Worm (Caenorhabditis elegans) whole organism, L2 larva: ENCODE measurements around the gene col-145.

Experiments
- C34F6.9 ChIP-seq: fragments of 150-350 bp; optimal IDR thresholded peaks from 2 replicates; lab custom pipeline; 2014; ENCODE audit warnings: missing biosample characterization, missing genetic modification characterization
- F13H6.1 ChIP-seq: sonication (generic microtip); optimal IDR thresholded peaks from 2 replicates; lab custom pipeline; 2016; ENCODE audit warnings: missing genetic modification characterization, missing compliant biosample characterization
- R02D3.7 ChIP-seq: fragments of 150-350 bp; optimal IDR thresholded peaks from 2 replicates; lab custom pipeline; 2014; ENCODE audit warnings: missing biosample characterization, missing genetic modification characterization
- Y55F3AM.14 ChIP-seq: fragments of 200-800 bp; sonication (Bioruptor generic); optimal IDR thresholded peaks from 2 replicates; lab custom pipeline; 2018; ENCODE audit warnings: mild to moderate bottlenecking, missing genetic modification characterization, missing compliant biosample characterization
- alr-1 ChIP-seq: fragments of 150-350 bp; optimal IDR thresholded peaks from 2 replicates; lab custom pipeline; 2014; ENCODE audit warnings: missing biosample characterization, missing genetic modification characterization
- aly-2 ChIP-seq: fragments of 150-350 bp; optimal IDR thresholded peaks from 2 replicates; lab custom pipeline; 2014; ENCODE audit warnings: missing biosample characterization, missing genetic modification characterization
- blmp-1 ChIP-seq: sonication (generic microtip); optimal IDR thresholded peaks from 2 replicates; lab custom pipeline; 2017; ENCODE audit warnings: missing genetic modification characterization, mild to moderate bottlenecking, missing compliant biosample characterization, antibody characterized with exemption, moderate library complexity; ENCODE audit not compliant: insufficient read depth
- ceh-16 ChIP-seq: fragments of 150-350 bp; optimal IDR thresholded peaks from 2 replicates; lab custom pipeline; 2014; ENCODE audit warnings: missing biosample characterization, missing genetic modification characterization
- ceh-82 ChIP-seq: fragments of 150-350 bp; optimal IDR thresholded peaks from 2 replicates; lab custom pipeline; 2014; ENCODE audit warnings: missing biosample characterization, missing genetic modification characterization
- crh-2 ChIP-seq: sonication (generic microtip); optimal IDR thresholded peaks from 2 replicates; lab custom pipeline; 2017; ENCODE audit warnings: missing biosample characterization, missing genetic modification characterization
- egl-27 ChIP-seq: sonication (generic microtip); optimal IDR thresholded peaks from 3 replicates; lab custom pipeline; 2017; ENCODE audit warnings: missing biosample characterization, missing genetic modification reagents, missing genetic modification characterization
- elt-1 ChIP-seq: fragments of 150-350 bp; optimal IDR thresholded peaks from 2 replicates; lab custom pipeline; 2014; ENCODE audit warnings: missing biosample characterization, missing genetic modification characterization
- elt-3 ChIP-seq: sonication (generic microtip); optimal IDR thresholded peaks from 2 replicates; lab custom pipeline; 2017; ENCODE audit warnings: missing biosample characterization, missing genetic modification characterization
- fos-1 ChIP-seq: fragments of 150-350 bp; optimal IDR thresholded peaks from 2 replicates; lab custom pipeline; 2014; ENCODE audit warnings: missing biosample characterization, missing genetic modification characterization
- gmeb-1 ChIP-seq: fragments of 150-350 bp; optimal IDR thresholded peaks from 2 replicates; lab custom pipeline; 2014; ENCODE audit warnings: missing biosample characterization, missing genetic modification characterization
- lin-13 ChIP-seq: fragments of 150-350 bp; optimal IDR thresholded peaks from 2 replicates; lab custom pipeline; 2014; ENCODE audit warnings: missing biosample characterization, missing genetic modification reagents, missing genetic modification characterization
- lsy-2 ChIP-seq, 2 experiments: fragments of 150-350 bp in 1 of 2; sonication (generic microtip) in 1 of 2; optimal IDR thresholded peaks; 2 replicates each; lab custom pipeline; 2014 to 2017; ENCODE audit warnings: missing biosample characterization in 2 of 2, missing genetic modification characterization in 2 of 2
- mab-5 ChIP-seq: fragments of 150-350 bp; optimal IDR thresholded peaks from 2 replicates; lab custom pipeline; 2014; ENCODE audit warnings: missing biosample characterization, missing genetic modification characterization
- mdl-1 ChIP-seq, 2 experiments: fragments of 150-350 bp in 1 of 2; sonication (generic microtip) in 1 of 2; optimal IDR thresholded peaks; 2 replicates each; lab custom pipeline; 2017; ENCODE audit warnings: missing biosample characterization in 2 of 2, missing genetic modification characterization in 2 of 2
- nhr-11 ChIP-seq: fragments of 150-350 bp; optimal IDR thresholded peaks from 2 replicates; lab custom pipeline; 2014; ENCODE audit warnings: missing biosample characterization, missing genetic modification characterization
- nhr-12 ChIP-seq: fragments of 150-350 bp; optimal IDR thresholded peaks from 2 replicates; lab custom pipeline; 2014; ENCODE audit warnings: missing biosample characterization, missing genetic modification characterization
- nhr-129 ChIP-seq: fragments of 150-350 bp; optimal IDR thresholded peaks from 2 replicates; lab custom pipeline; 2014; ENCODE audit warnings: missing biosample characterization, missing genetic modification characterization
- nhr-21 ChIP-seq: fragments of 150-350 bp; optimal IDR thresholded peaks from 2 replicates; lab custom pipeline; 2014; ENCODE audit warnings: missing biosample characterization, missing genetic modification characterization
- nhr-6 ChIP-seq: fragments of 150-350 bp; optimal IDR thresholded peaks from 2 replicates; lab custom pipeline; 2014; ENCODE audit warnings: missing biosample characterization, missing genetic modification characterization
- sma-3 ChIP-seq: sonication (generic microtip); optimal IDR thresholded peaks from 2 replicates; lab custom pipeline; 2016; ENCODE audit warnings: missing genetic modification reagents, missing genetic modification characterization, missing compliant biosample characterization
- sma-9 ChIP-seq, 2 experiments: fragments of 150-350 bp in 1 of 2; sonication (generic microtip) in 1 of 2; optimal IDR thresholded peaks; 2 replicates each; lab custom pipeline; 2014 to 2016; ENCODE audit warnings: missing genetic modification characterization in 2 of 2, mild to moderate bottlenecking in 1 of 2, missing biosample characterization in 1 of 2, missing compliant biosample characterization in 1 of 2, missing genetic modification reagents in 1 of 2, moderate library complexity in 1 of 2
- snpc-4 ChIP-seq: fragments of 150-350 bp; optimal IDR thresholded peaks from 2 replicates; lab custom pipeline; 2014; ENCODE audit warnings: missing biosample characterization, missing genetic modification characterization
- unc-39 ChIP-seq: fragments of 150-350 bp; optimal IDR thresholded peaks from 2 replicates; lab custom pipeline; 2014; ENCODE audit warnings: missing biosample characterization, missing genetic modification characterization
- unc-55 ChIP-seq: fragments of 150-350 bp; sonication (generic microtip); optimal IDR thresholded peaks from 3 replicates; lab custom pipeline; 2014; ENCODE audit warnings: missing biosample characterization, missing genetic modification reagents, missing genetic modification characterization
- unc-62 ChIP-seq: fragments of 150-350 bp; optimal IDR thresholded peaks from 2 replicates; lab custom pipeline; 2014; ENCODE audit warnings: missing biosample characterization, missing genetic modification reagents, missing genetic modification characterization
- zag-1 ChIP-seq: fragments of 150-350 bp; optimal IDR thresholded peaks from 2 replicates; lab custom pipeline; 2014; ENCODE audit warnings: missing biosample characterization, missing genetic modification characterization
- ztf-1 ChIP-seq: fragments of 200-800 bp; sonication (Bioruptor generic); conservative IDR thresholded peaks from 2 replicates; pipeline ENCODE4 v1.3.6; 2022; ENCODE audit warnings: missing genetic modification characterization, missing compliant biosample characterization
- ztf-4 ChIP-seq: fragments of 150-350 bp; optimal IDR thresholded peaks from 2 replicates; lab custom pipeline; 2014; ENCODE audit warnings: missing biosample characterization, missing genetic modification characterization

The col-145 gene

ce11 chrV:9162955-9163468 is at the start of gene col-145:
Gene col-145, minus strand, starts transcription at chrV:9163005.
- TF ChIP-seq blmp-1 (tag; lab: Kevin White, UChicago), result peak; percentile 62
- no peak for TF ChIP-seq zag-1 (tag; lab: Kevin White, UChicago)
- TF ChIP-seq, all 48 proteins: peak for 1

ce11 chrV:9212499-9212898 is 49.7 kb upstream of the col-145 start:
- TF ChIP-seq ceh-16 (tag; lab: Kevin White, UChicago), result no peak
- TF ChIP-seq sma-9 (GFP tag; optimal IDR thresholded peaks at IDR 0.05; lab: Kevin White, UChicago), result peak; percentile 51
- TF ChIP-seq sma-9 (tag; optimal IDR thresholded peaks at IDR 0.05; lab: Kevin White, UChicago), result no peak
- peak in 1 of 2 experiments; percentile 82 for TF ChIP-seq lsy-2 (tag; optimal IDR thresholded peaks at IDR 0.05; lab: Kevin White, UChicago)
- TF ChIP-seq nhr-11 (tag; lab: Kevin White, UChicago), result no peak
- TF ChIP-seq crh-2, result peak; percentile 77
- TF ChIP-seq Y55F3AM.14 (GFP tag; lab: Kevin White, UChicago), result no peak
- TF ChIP-seq unc-55 (GFP tag; lab: Kevin White, UChicago), result peak; percentile 91
- peak; percentile 21 for TF ChIP-seq F13H6.1 (tag; lab: Kevin White, UChicago)
- TF ChIP-seq nhr-12 (tag; lab: Kevin White, UChicago), result no peak
- TF ChIP-seq unc-62 (GFP tag; lab: Kevin White, UChicago), result no peak
- peak; percentile 92 for TF ChIP-seq fos-1
- peak; percentile 18 for TF ChIP-seq snpc-4 (tag; lab: Kevin White, UChicago)
- TF ChIP-seq sma-3 (GFP tag; lab: Kevin White, UChicago), result peak; percentile 16
- TF ChIP-seq mdl-1 (tag; optimal IDR thresholded peaks at IDR 0.05; lab: Kevin White, UChicago), result peak in 1 of 2 experiments; percentile 27
- peak; percentile 55 for TF ChIP-seq lin-13
- no peak for TF ChIP-seq aly-2 (tag; lab: Kevin White, UChicago)
- TF ChIP-seq nhr-129, result peak; percentile 80
- TF ChIP-seq blmp-1 (tag; lab: Kevin White, UChicago), result no peak
- TF ChIP-seq nhr-21 (tag; lab: Kevin White, UChicago), result peak; percentile 30
- TF ChIP-seq nhr-6, result peak; percentile 29
- peak; percentile 47 for TF ChIP-seq gmeb-1
- TF ChIP-seq C34F6.9, result peak; percentile 89

ce11 chrV:9208878-9209277 is 46.1 kb upstream of the col-145 start:
- peak; percentile 12 for TF ChIP-seq C34F6.9
- TF ChIP-seq F13H6.1 (tag; lab: Kevin White, UChicago), result peak; percentile 18
- peak; percentile 48 for TF ChIP-seq unc-55 (GFP tag; lab: Kevin White, UChicago)
- no peak for TF ChIP-seq aly-2 (tag; lab: Kevin White, UChicago)
- TF ChIP-seq R02D3.7 (tag; lab: Kevin White, UChicago), result no peak
- no peak for TF ChIP-seq elt-1 (tag; lab: Kevin White, UChicago)

- TF ChIP-seq elt-1 (tag; lab: Kevin White, UChicago) (no peak), ztf-1 (GFP tag; lab: Robert Waterston, UW) (no peak), gmeb-1 (no peak), lin-13 (no peak), blmp-1 (tag; lab: Kevin White, UChicago) (no peak), unc-39 (tag; lab: Kevin White, UChicago) (no peak), egl-27 (tag; lab: Kevin White, UChicago) (no peak), elt-3 (tag; lab: Kevin White, UChicago) (no peak), ceh-82 (no peak), unc-62 (GFP tag; lab: Kevin White, UChicago) (no peak), mab-5 (tag; lab: Kevin White, UChicago) (no peak), alr-1 (tag; lab: Kevin White, UChicago) (no peak)
Observed at ce11 chrV:9207377-9207776, 44.6 kb upstream of the col-145 start, which contains the start of gene inx-10. Gene inx-10, minus strand, starts transcription at chrV:9207477.

- TF ChIP-seq elt-3 (tag; lab: Kevin White, UChicago) (no peak), fos-1 (peak; percentile 79), zag-1 (tag; lab: Kevin White, UChicago) (no peak), sma-9 (GFP tag; optimal IDR thresholded peaks at IDR 0.05; lab: Kevin White, UChicago) (peak; percentile 49), sma-9 (tag; optimal IDR thresholded peaks at IDR 0.05; lab: Kevin White, UChicago) (no peak), nhr-12 (tag; lab: Kevin White, UChicago) (no peak), ztf-4 (no peak), mab-5 (tag; lab: Kevin White, UChicago) (no peak)
Observed at ce11 chrV:9202710-9203109, 39.9 kb upstream of the col-145 start, which contains the start of gene asp-2. Gene asp-2, plus strand, starts transcription at chrV:9203077.
